Fruit fly (Drosophila melanogaster) whole organism, embryonic: ENCODE measurements around the gene pHCl-2.

Experiments used
- Asciz ChIP-seq: fragments of 200-800 bp; sonication (Bioruptor generic); optimal IDR thresholded peaks from 2 replicates; lab custom pipeline; 2017; ENCODE audit warnings: missing biosample characterization, mild to moderate bottlenecking, missing genetic modification characterization, missing genetic modification reagents
- CG10209 ChIP-seq: fragments of 200-800 bp; sonication (Bioruptor generic); optimal IDR thresholded peaks from 3 replicates; lab custom pipeline; 2017; ENCODE audit warnings: missing biosample characterization, mild to moderate bottlenecking, missing genetic modification characterization, missing genetic modification reagents
- CG11504 ChIP-seq: fragments of 200-800 bp; sonication (Bioruptor generic); optimal IDR thresholded peaks from 3 replicates; lab custom pipeline; 2019; ENCODE audit warnings: missing biosample characterization, mild to moderate bottlenecking, missing genetic modification characterization, moderate library complexity
- CG12071 ChIP-seq: fragments of 200-800 bp; sonication (Bioruptor generic); optimal IDR thresholded peaks from 3 replicates; lab custom pipeline; 2018; ENCODE audit warnings: missing biosample characterization, mild to moderate bottlenecking, missing genetic modification characterization
- CG15269 ChIP-seq: fragments of 200-800 bp; sonication (Bioruptor generic); optimal IDR thresholded peaks from 2 replicates; lab custom pipeline; 2018; ENCODE audit warnings: missing biosample characterization, mild to moderate bottlenecking, missing genetic modification characterization, moderate library complexity
- CG1603 ChIP-seq: fragments of 200-800 bp; sonication (Bioruptor generic); optimal IDR thresholded peaks from 2 replicates; lab custom pipeline; 2019; ENCODE audit warnings: missing biosample characterization, mild to moderate bottlenecking, missing genetic modification characterization, moderate library complexity
- CG17359 ChIP-seq: fragments of 200-800 bp; sonication (Bioruptor generic); optimal IDR thresholded peaks from 3 replicates; lab custom pipeline; 2018; ENCODE audit warnings: missing biosample characterization, mild to moderate bottlenecking, missing genetic modification characterization, moderate library complexity
- CG2199 ChIP-seq: fragments of 200-800 bp; sonication (Bioruptor generic); IDR thresholded peaks from 3 replicates; pipeline ENCODE4 v1.3.6; 2022; ENCODE audit warnings: missing biosample characterization, missing genetic modification characterization
- CG2712 ChIP-seq: fragments of 200-800 bp; optimal IDR thresholded peaks from 3 replicates; lab custom pipeline; 2019; ENCODE audit warnings: missing biosample characterization, mild to moderate bottlenecking, missing genetic modification characterization, moderate library complexity
- CG34422 ChIP-seq: fragments of 200-800 bp; sonication (Bioruptor generic); IDR thresholded peaks from 3 replicates; pipeline ENCODE4 v1.3.6; 2022; ENCODE audit warnings: missing biosample characterization, missing genetic modification characterization
- CG3838 ChIP-seq: fragments of 200-800 bp; sonication (Bioruptor generic); optimal IDR thresholded peaks from 3 replicates; lab custom pipeline; 2016; ENCODE audit warnings: missing biosample characterization, missing genetic modification characterization
- CG4424 ChIP-seq: fragments of 200-800 bp; sonication (Bioruptor generic); optimal IDR thresholded peaks from 3 replicates; lab custom pipeline; 2016; ENCODE audit warnings: missing biosample characterization, missing genetic modification characterization
- CG7839 ChIP-seq: fragments of 200-800 bp; sonication (Bioruptor generic); optimal IDR thresholded peaks from 3 replicates; lab custom pipeline; 2018; ENCODE audit warnings: missing biosample characterization, mild to moderate bottlenecking, missing genetic modification characterization, moderate library complexity
- CG8944 ChIP-seq: fragments of 200-800 bp; sonication (Bioruptor generic); optimal IDR thresholded peaks from 3 replicates; lab custom pipeline; 2016; ENCODE audit warnings: missing biosample characterization, missing genetic modification characterization
- CoRest ChIP-seq: fragments of 200-800 bp; sonication (Bioruptor generic); optimal IDR thresholded peaks from 3 replicates; lab custom pipeline; 2018; ENCODE audit warnings: missing biosample characterization, mild to moderate bottlenecking, missing genetic modification characterization, moderate library complexity
- Dad ChIP-seq: fragments of 200-800 bp; sonication (Bioruptor generic); optimal IDR thresholded peaks from 3 replicates; lab custom pipeline; 2016; ENCODE audit warnings: missing biosample characterization, missing genetic modification characterization
- Dref ChIP-seq: fragments of 200-800 bp; sonication (Bioruptor generic); IDR thresholded peaks from 2 replicates; pipeline ENCODE4 v1.3.6; 2022; ENCODE audit warnings: missing biosample characterization, missing genetic modification characterization
- Ets65A ChIP-seq: fragments of 200-800 bp; sonication (Bioruptor generic); peaks from one replicate; lab custom pipeline; 2016; ENCODE audit warnings: missing biosample characterization, missing genetic modification characterization
- HLH4C ChIP-seq: fragments of 200-800 bp; sonication (Bioruptor generic); IDR thresholded peaks from 3 replicates; pipeline ENCODE4 v1.3.6; 2022; ENCODE audit warnings: missing biosample characterization, missing genetic modification characterization; ENCODE audit not compliant: partially characterized antibody
- Hr51 ChIP-seq, 2 experiments: fragments of 200-800 bp; sonication (Bioruptor generic); optimal IDR thresholded peaks; 2 replicates in 1 of 2; 3 replicates in 1 of 2; lab custom pipeline; 2016 to 2018; ENCODE audit warnings: missing biosample characterization in 2 of 2, missing genetic modification characterization in 2 of 2, mild to moderate bottlenecking in 1 of 2, moderate library complexity in 1 of 2
- Hr78 ChIP-seq, 2 experiments: fragments of 200-800 bp in 1 of 2; fragments of >200 bp in 1 of 2; sonication (Bioruptor generic) in 1 of 2; optimal IDR thresholded peaks; 2 replicates each; lab custom pipeline; 2017 to 2019; ENCODE audit warnings: missing biosample characterization in 2 of 2, missing genetic modification characterization in 2 of 2, mild to moderate bottlenecking in 1 of 2, moderate library complexity in 1 of 2
- Med ChIP-seq: fragments of 200-800 bp; sonication (Bioruptor generic); peaks from one replicate; lab custom pipeline; 2016; ENCODE audit warnings: missing biosample characterization, missing genetic modification characterization, mild to moderate bottlenecking, inconsistent platforms, moderate library complexity
- Nf-YA ChIP-seq: fragments of 200-800 bp; sonication (Bioruptor generic); IDR thresholded peaks from 2 replicates; pipeline ENCODE4 v1.3.6; 2022; ENCODE audit warnings: missing biosample characterization, missing genetic modification characterization
- PHDP ChIP-seq: fragments of 200-800 bp; sonication (Bioruptor generic); optimal IDR thresholded peaks from 3 replicates; lab custom pipeline; 2018; ENCODE audit warnings: missing biosample characterization, mild to moderate bottlenecking, missing genetic modification characterization, moderate library complexity
- Vsx1 ChIP-seq: fragments of 200-800 bp; sonication (Bioruptor generic); optimal IDR thresholded peaks from 2 replicates; lab custom pipeline; 2017; ENCODE audit warnings: missing biosample characterization, mild to moderate bottlenecking, missing genetic modification characterization, missing genetic modification reagents
- ara ChIP-seq: fragments of 200-800 bp; sonication (Bioruptor generic); IDR thresholded peaks from 2 replicates; pipeline ENCODE4 v1.3.6; 2022; ENCODE audit warnings: missing biosample characterization, missing genetic modification characterization
- bcd ChIP-seq: fragments of 200-800 bp; sonication (Bioruptor generic); optimal IDR thresholded peaks from 2 replicates; lab custom pipeline; 2017; ENCODE audit warnings: missing biosample characterization, mild to moderate bottlenecking, missing genetic modification characterization
- ci ChIP-seq: fragments of 200-800 bp; sonication (Bioruptor generic); IDR thresholded peaks from 3 replicates; pipeline ENCODE4 v1.3.6; 2022; ENCODE audit warnings: missing biosample characterization, missing genetic modification characterization
- cwo ChIP-seq: fragments of 200-800 bp; sonication (Bioruptor generic); optimal IDR thresholded peaks from 3 replicates; lab custom pipeline; 2017; ENCODE audit warnings: missing biosample characterization, missing genetic modification characterization, mild to moderate bottlenecking, moderate library complexity, missing genetic modification reagents
- fd96Cb ChIP-seq: fragments of 200-800 bp; sonication (Bioruptor generic); optimal IDR thresholded peaks from 2 replicates; lab custom pipeline; 2018; ENCODE audit warnings: missing biosample characterization, mild to moderate bottlenecking, missing genetic modification characterization, moderate library complexity
- gce ChIP-seq: fragments of 200-800 bp; sonication (Bioruptor generic); IDR thresholded peaks from 3 replicates; pipeline ENCODE4 v1.3.6; 2022; ENCODE audit warnings: missing biosample characterization, missing genetic modification characterization
- gem ChIP-seq: fragments of 200-800 bp; sonication (Bioruptor generic); optimal IDR thresholded peaks from 2 replicates; lab custom pipeline; 2019; ENCODE audit warnings: missing biosample characterization, mild to moderate bottlenecking, missing genetic modification characterization, moderate library complexity
- grau ChIP-seq: fragments of 200-800 bp; optimal IDR thresholded peaks from 3 replicates; lab custom pipeline; 2019; ENCODE audit warnings: missing biosample characterization, mild to moderate bottlenecking, missing genetic modification characterization, moderate library complexity
- grn ChIP-seq: fragments of 200-800 bp; sonication (Bioruptor generic); optimal IDR thresholded peaks from 3 replicates; lab custom pipeline; 2017; ENCODE audit warnings: missing biosample characterization, missing genetic modification characterization
- ham ChIP-seq: fragments of 200-800 bp; sonication (Bioruptor generic); IDR thresholded peaks from 2 replicates; pipeline ENCODE4 v1.3.6; 2022; ENCODE audit warnings: missing biosample characterization, missing genetic modification characterization
- lab ChIP-seq: fragments of 200-800 bp; sonication (Bioruptor generic); optimal IDR thresholded peaks from 3 replicates; lab custom pipeline; 2017; ENCODE audit warnings: missing biosample characterization, missing genetic modification characterization, mild to moderate bottlenecking, moderate library complexity, missing genetic modification reagents
- luna ChIP-seq: fragments of 200-800 bp; sonication (Bioruptor generic); optimal IDR thresholded peaks from 2 replicates; lab custom pipeline; 2016; ENCODE audit warnings: missing biosample characterization, missing genetic modification characterization
- mirr ChIP-seq: fragments of 200-800 bp; sonication (Bioruptor generic); optimal IDR thresholded peaks from 3 replicates; lab custom pipeline; 2018; ENCODE audit warnings: missing biosample characterization, mild to moderate bottlenecking, missing genetic modification characterization
- nerfin-2 ChIP-seq: fragments of 200-800 bp; sonication (Bioruptor generic); IDR thresholded peaks from 2 replicates; pipeline ENCODE4 v1.3.6; 2022; ENCODE audit warnings: missing biosample characterization, missing genetic modification characterization; ENCODE audit not compliant: partially characterized antibody
- otp ChIP-seq: fragments of 200-800 bp; sonication (Bioruptor generic); IDR thresholded peaks from 3 replicates; pipeline ENCODE4, ENCODE4 v1.3.6; 2022; ENCODE audit warnings: missing biosample characterization, missing genetic modification characterization
- phol ChIP-seq: fragments of 200-800 bp; sonication (Bioruptor generic); optimal IDR thresholded peaks from 3 replicates; lab custom pipeline; 2018; ENCODE audit warnings: missing biosample characterization, mild to moderate bottlenecking, missing genetic modification characterization, moderate library complexity
- ranshi ChIP-seq: fragments of 200-800 bp; sonication (Bioruptor generic); IDR thresholded peaks from 2 replicates; pipeline ENCODE4 v1.3.6; 2022; ENCODE audit warnings: missing biosample characterization, missing genetic modification characterization
- sens-2 ChIP-seq: fragments of 200-800 bp; sonication (Bioruptor generic); IDR thresholded peaks from 2 replicates; pipeline ENCODE4 v1.3.6; 2022; ENCODE audit warnings: missing biosample characterization, missing genetic modification characterization
- so ChIP-seq: fragments of 200-800 bp; sonication (Bioruptor generic); IDR thresholded peaks from 3 replicates; pipeline ENCODE4 v1.3.6; 2022; ENCODE audit warnings: missing biosample characterization, missing genetic modification characterization
- unpg ChIP-seq: fragments of 200-800 bp; sonication (Bioruptor generic); optimal IDR thresholded peaks from 3 replicates; lab custom pipeline; 2018; ENCODE audit warnings: missing biosample characterization, mild to moderate bottlenecking, missing genetic modification characterization, moderate library complexity
- vnd ChIP-seq: fragments of 200-800 bp; sonication (Bioruptor generic); IDR thresholded peaks from 3 replicates; pipeline ENCODE4 v1.3.6; 2022; ENCODE audit warnings: missing biosample characterization, missing genetic modification characterization; ENCODE audit not compliant: partially characterized antibody
- wor ChIP-seq: fragments of 200-800 bp; sonication (Bioruptor generic); IDR thresholded peaks from 2 replicates; pipeline ENCODE4 v1.3.6; 2022; ENCODE audit warnings: missing biosample characterization, missing genetic modification characterization

Gene pHCl-2

DNA sequence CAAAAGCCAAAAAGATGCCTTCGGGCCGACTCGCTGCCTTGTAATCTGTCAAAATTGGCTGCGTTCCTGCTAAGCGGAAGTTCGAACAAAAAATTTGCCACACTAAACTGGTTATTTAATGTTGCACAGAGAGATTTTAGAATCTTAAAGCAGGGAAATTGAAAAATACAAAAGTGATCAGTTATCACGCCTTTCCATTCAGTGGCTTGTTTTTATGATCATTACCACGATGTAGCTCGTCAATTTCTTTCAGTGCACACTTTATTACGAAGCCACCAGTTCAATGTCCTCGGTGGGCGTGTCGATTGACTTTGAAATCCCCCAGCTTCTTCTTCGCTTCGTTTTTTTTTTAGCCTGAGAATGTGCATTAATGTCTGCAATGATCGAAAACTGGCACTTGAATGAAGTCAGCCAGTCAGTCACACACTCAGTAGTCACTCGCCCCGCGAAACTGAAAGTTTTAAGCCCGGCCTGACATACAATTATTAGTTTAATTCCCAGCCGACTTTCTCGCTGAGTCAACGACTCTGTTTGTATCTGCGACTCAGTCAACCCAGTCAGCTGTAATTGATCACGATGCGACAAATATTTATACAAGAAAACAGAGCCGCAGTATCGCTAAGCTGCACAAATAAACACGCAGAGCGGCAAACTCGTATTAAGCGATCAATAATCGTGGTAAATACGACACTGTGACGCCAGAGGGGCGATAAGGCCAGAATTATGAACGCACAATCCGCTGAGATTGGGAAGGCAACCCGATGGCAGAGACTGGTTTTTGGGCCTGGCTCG is 3.9 kb upstream of the pHCl-2 start (continued):
- TF ChIP-seq HLH4C (GFP tag; lab: Robert Waterston, UW): no peak
- no peak for TF ChIP-seq bcd (GFP tag; lab: Kevin White, UChicago)
- peak; percentile 29 for TF ChIP-seq CG8944 (GFP tag; lab: Kevin White, UChicago)
- TF ChIP-seq ara (GFP tag; lab: Robert Waterston, UW): peak; percentile 75
- TF ChIP-seq otp (GFP tag; lab: Robert Waterston, UW): no peak
- TF ChIP-seq so: no peak
- peak; percentile 50 for TF ChIP-seq unpg (GFP tag; lab: Kevin White, UChicago)
- TF ChIP-seq nerfin-2 (GFP tag; lab: Robert Waterston, UW): no peak
- no peak for TF ChIP-seq ham (GFP tag; lab: Robert Waterston, UW)
- TF ChIP-seq Dref (GFP tag; lab: Robert Waterston, UW): no peak

DNA sequence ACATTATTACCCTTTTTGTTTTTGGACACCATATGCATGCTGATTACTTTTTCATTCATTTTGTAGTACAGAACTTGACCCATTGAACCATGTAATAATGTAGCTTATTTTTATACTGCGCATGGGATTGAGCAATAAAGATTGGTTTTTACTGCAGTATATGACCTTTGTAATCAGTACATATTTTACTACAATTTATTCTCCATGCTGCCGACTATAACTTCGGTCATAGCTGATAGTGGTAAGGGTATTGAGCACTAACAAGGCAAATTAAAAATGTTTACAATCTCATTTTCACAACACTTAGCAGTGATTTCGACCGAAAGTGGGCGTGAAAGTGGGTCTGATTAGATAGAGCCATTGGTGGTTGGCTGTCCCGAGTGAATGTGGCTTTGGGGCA is 1.3 kb upstream of the pHCl-2 start:
- TF ChIP-seq unpg (GFP tag; lab: Kevin White, UChicago) (peak; percentile 24), Asciz (GFP tag; lab: Kevin White, UChicago) (peak; percentile 17), CG12071 (GFP tag; lab: Kevin White, UChicago) (peak; percentile 21), CG4424 (GFP tag; lab: Kevin White, UChicago) (peak; percentile 8), Hr78 (GFP tag; optimal IDR thresholded peaks at IDR 0.05; lab: Kevin White, UChicago) (peak in 1 of 2 experiments; percentile 68), CG2199 (GFP tag; lab: Robert Waterston, UW) (no peak), luna (GFP tag; lab: Kevin White, UChicago) (no peak), ci (GFP tag; lab: Robert Waterston, UW) (0 out of 3 replicates have a peak, but pooled peaks have one; percentile 15), fd96Cb (tag; lab: Kevin White, UChicago) (peak; percentile 32), grn (GFP tag; lab: Kevin White, UChicago) (peak; percentile 3), lab (GFP tag; lab: Kevin White, UChicago) (peak; percentile 39), Ets65A (no peak), CoRest (tag; lab: Kevin White, UChicago) (peak; percentile 13), Med (GFP tag; lab: Kevin White, UChicago) (peak; percentile 53), CG15269 (tag; lab: Kevin White, UChicago) (peak; percentile 4), CG7839 (tag; lab: Kevin White, UChicago) (peak; percentile 33), phol (tag; lab: Kevin White, UChicago) (peak; percentile 20), vnd (no peak), Dad (GFP tag; lab: Kevin White, UChicago) (no peak), CG1603 (peak; percentile 40), mirr (peak; percentile 37), PHDP (tag; lab: Kevin White, UChicago) (peak; percentile 6), CG11504 (tag; lab: Kevin White, UChicago) (peak; percentile 43), gce (GFP tag; lab: Robert Waterston, UW) (no peak), wor (GFP tag; lab: Robert Waterston, UW) (no peak), CG2712 (tag; lab: Kevin White, UChicago) (peak; percentile 18), CG17359 (tag; lab: Kevin White, UChicago) (peak; percentile 11), grau (tag; lab: Kevin White, UChicago) (peak; percentile 15), gem (tag; lab: Kevin White, UChicago) (peak; percentile 51), Hr51 (GFP tag; optimal IDR thresholded peaks at IDR 0.05; lab: Kevin White, UChicago) (peak in 1 of 2 experiments; percentile 29), Vsx1 (GFP tag; lab: Kevin White, UChicago) (peak; percentile 71), CG34422 (GFP tag; lab: Robert Waterston, UW) (no peak), CG3838 (GFP tag; lab: Kevin White, UChicago) (no peak), sens-2 (GFP tag; lab: Robert Waterston, UW) (0 out of 2 replicates have a peak, but pooled peaks have one; percentile 46), CG10209 (peak; percentile 1), cwo (GFP tag; lab: Kevin White, UChicago) (peak; percentile 3), Nf-YA (GFP tag; lab: Robert Waterston, UW) (no peak), ranshi (GFP tag; lab: Robert Waterston, UW) (no peak)
